Worm (Caenorhabditis elegans): ENCODE data around the gene F11G11.4.

F11G11.4 gene

DNA sequence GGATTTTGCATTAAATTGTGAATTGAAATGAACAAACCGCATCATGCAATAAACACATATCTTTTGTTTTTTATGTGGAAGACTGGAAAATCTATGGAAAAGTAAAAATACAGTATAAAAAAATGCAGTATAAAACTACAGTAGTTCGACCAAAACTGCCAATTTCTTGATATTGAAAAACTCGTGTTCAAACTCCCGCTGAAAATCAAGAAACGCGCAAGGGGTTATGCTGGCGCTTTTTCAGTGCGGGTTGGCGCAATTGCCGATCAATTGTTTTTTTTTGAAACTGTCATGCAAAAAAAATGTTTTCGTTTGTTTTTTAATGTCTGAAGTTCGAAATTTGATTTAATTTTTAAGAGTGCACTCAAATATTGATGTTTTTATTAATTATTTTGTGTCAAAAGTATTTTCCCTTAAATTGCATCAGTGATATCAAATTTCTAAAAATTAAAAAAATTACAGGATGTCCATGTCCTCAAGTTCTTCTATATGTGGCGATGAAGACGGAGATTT lies 8.7 kb upstream of the F11G11.4 start, which contains the start of gene dnj-9:
Gene dnj-9, plus strand, starts transcription at position 463 of the 513 bp plus-strand sequence.
- TF ChIP-seq ceh-9 (tag; optimal IDR thresholded peaks at IDR 0.05) (no peak), ceh-2 (tag; optimal IDR thresholded peaks at IDR 0.05) (peak; percentile 29), ttx-3 (tag; optimal IDR thresholded peaks at IDR 0.05) (peak; percentile 30), pqm-1 (tag; optimal IDR thresholded peaks at IDR 0.05) (no peak), ama-1 (optimal IDR thresholded peaks at IDR 0.05) (no peak), gmeb-2 (tag; optimal IDR thresholded peaks at IDR 0.05) (peak; percentile 19), dve-1 (tag; optimal IDR thresholded peaks at IDR 0.05) (peak; percentile 46), elt-4 (tag; optimal IDR thresholded peaks at IDR 0.05) (no peak), Y22D7AL.16 (tag; optimal IDR thresholded peaks at IDR 0.05) (peak; percentile 33), npax-4 (tag; optimal IDR thresholded peaks at IDR 0.05) (peak; percentile 35), tbx-2 (tag; optimal IDR thresholded peaks at IDR 0.05) (peak; percentile 70), ceh-22 (tag; optimal IDR thresholded peaks at IDR 0.05) (no peak), lin-11 (tag; optimal IDR thresholded peaks at IDR 0.05) (peak; percentile 57), T23F11.4 (GFP tag; optimal IDR thresholded peaks at IDR 0.05) (peak; percentile 40), C38D4.7 (GFP tag; optimal IDR thresholded peaks at IDR 0.05) (peak; percentile 24), madf-2 (tag; optimal IDR thresholded peaks at IDR 0.05) (peak; percentile 26), pat-9 (tag; optimal IDR thresholded peaks at IDR 0.05) (peak; percentile 37), ceh-18 (tag; optimal IDR thresholded peaks at IDR 0.05) (peak; percentile 60), ceh-48 (tag; optimal IDR thresholded peaks at IDR 0.05) (peak; percentile 30), eyg-1 (tag; optimal IDR thresholded peaks at IDR 0.05) (no peak), pha-4 (tag; optimal IDR thresholded peaks at IDR 0.05) (no peak), zip-5 (tag; optimal IDR thresholded peaks at IDR 0.05) (no peak), pros-1 (tag; optimal IDR thresholded peaks at IDR 0.05) (no peak), hlh-6 (tag; optimal IDR thresholded peaks at IDR 0.05) (peak; percentile 14), nfya-1 (tag; optimal IDR thresholded peaks at IDR 0.05) (peak; percentile 78), unc-55 (GFP tag; optimal IDR thresholded peaks at IDR 0.05) (peak; percentile 52), K09A11.1 (tag; optimal IDR thresholded peaks at IDR 0.05; ENCODE audit: insufficient read depth) (peak; percentile 28), ztf-16 (tag; optimal IDR thresholded peaks at IDR 0.05) (peak; percentile 32), dmd-4 (tag; optimal IDR thresholded peaks at IDR 0.05; ENCODE audit: borderline replicate concordance) (no peak), pax-1 (tag; optimal IDR thresholded peaks at IDR 0.05) (peak; percentile 20), ceh-24 (tag; optimal IDR thresholded peaks at IDR 0.05) (no peak), ceh-31 (tag; optimal IDR thresholded peaks at IDR 0.05) (peak; percentile 60), F13H6.1 (tag; optimal IDR thresholded peaks at IDR 0.05) (no peak), fkh-10 (GFP tag; optimal IDR thresholded peaks at IDR 0.05) (no peak), elt-2 (tag; optimal IDR thresholded peaks at IDR 0.05) (peak; percentile 92), sox-2 (GFP tag; IDR thresholded peaks at IDR 0.05) (no peak; the same call in 1 of the 2 replicates), ceh-19 (GFP tag; optimal IDR thresholded peaks at IDR 0.05) (no peak), fax-1 (tag; optimal IDR thresholded peaks at IDR 0.05) (peak; percentile 1), ceh-45 (GFP tag; IDR thresholded peaks at IDR 0.05) (no peak), pag-3 (tag; optimal IDR thresholded peaks at IDR 0.05; ENCODE audit: borderline replicate concordance) (no peak), tbx-7 (tag; optimal IDR thresholded peaks at IDR 0.05) (no peak), hlh-13 (GFP tag; optimal IDR thresholded peaks at IDR 0.05) (no peak), che-1 (tag; optimal IDR thresholded peaks at IDR 0.05) (peak; percentile 24), mec-3 (tag; optimal IDR thresholded peaks at IDR 0.05; ENCODE audit: borderline replicate concordance) (no peak), lim-6 (tag; optimal IDR thresholded peaks at IDR 0.05) (peak; percentile 5), ahr-1 (tag; optimal IDR thresholded peaks at IDR 0.05) (no peak), ceh-34 (tag; optimal IDR thresholded peaks at IDR 0.05) (peak; percentile 83), nhr-232 (tag; optimal IDR thresholded peaks at IDR 0.05) (peak; percentile 6), K02D7.2 (tag; optimal IDR thresholded peaks at IDR 0.05) (no peak), hlh-15 (tag; optimal IDR thresholded peaks at IDR 0.05) (no peak), ref-2 (tag; optimal IDR thresholded peaks at IDR 0.05) (peak; percentile 28), ets-4 (tag; optimal IDR thresholded peaks at IDR 0.05) (peak; percentile 6), nhr-11 (tag; optimal IDR thresholded peaks at IDR 0.05) (no peak), pha-2 (tag; optimal IDR thresholded peaks at IDR 0.05) (peak; percentile 44)
